Worm (Caenorhabditis elegans) whole organism, L3 larva: ENCODE measurements around the gene dro-1.

Source experiments
- aly-2 ChIP-seq: fragments of 150-350 bp; optimal IDR thresholded peaks from 2 replicates; lab custom pipeline; 2014; ENCODE audit warnings: missing biosample characterization, missing genetic modification characterization
- ceh-82 ChIP-seq: fragments of 150-350 bp; optimal IDR thresholded peaks from 2 replicates; lab custom pipeline; 2014; ENCODE audit warnings: missing biosample characterization, missing genetic modification characterization
- ceh-9 ChIP-seq: sonication (generic microtip); optimal IDR thresholded peaks from 2 replicates; lab custom pipeline; 2018; ENCODE audit warnings: missing biosample characterization, missing genetic modification characterization
- elt-2 ChIP-seq: sonication (generic microtip); optimal IDR thresholded peaks from 2 replicates; lab custom pipeline; 2016; ENCODE audit warnings: missing genetic modification reagents, mild to moderate bottlenecking, missing genetic modification characterization, missing compliant biosample characterization
- lin-15B ChIP-seq: fragments of 150-350 bp; optimal IDR thresholded peaks from 2 replicates; lab custom pipeline; 2014; ENCODE audit warnings: missing biosample characterization, missing genetic modification characterization
- lin-39 ChIP-seq: fragments of 150-350 bp; optimal IDR thresholded peaks from 2 replicates; lab custom pipeline; 2018; ENCODE audit warnings: missing biosample characterization, missing genetic modification reagents, missing genetic modification characterization
- nhr-25 ChIP-seq: sonication (generic microtip); optimal IDR thresholded peaks from 2 replicates; lab custom pipeline; 2017; ENCODE audit warnings: missing biosample characterization, missing genetic modification characterization
- nhr-28 ChIP-seq: fragments of 150-350 bp; optimal IDR thresholded peaks from 2 replicates; lab custom pipeline; 2014; ENCODE audit warnings: missing biosample characterization, missing genetic modification characterization
- skn-1 ChIP-seq: fragments of 150-350 bp; optimal IDR thresholded peaks from 2 replicates; lab custom pipeline; 2014; ENCODE audit warnings: missing biosample characterization, missing genetic modification characterization
- snpc-4 ChIP-seq: fragments of 150-350 bp; optimal IDR thresholded peaks from 2 replicates; lab custom pipeline; 2014; ENCODE audit warnings: missing biosample characterization, missing genetic modification characterization
- unc-62 ChIP-seq: fragments of 150-350 bp; sonication (generic microtip); optimal IDR thresholded peaks from 4 replicates; lab custom pipeline; 2014; ENCODE audit warnings: missing biosample characterization, missing genetic modification reagents, missing genetic modification characterization
- zag-1 ChIP-seq: fragments of 150-350 bp; optimal IDR thresholded peaks from 2 replicates; lab custom pipeline; 2014; ENCODE audit warnings: missing biosample characterization, missing genetic modification characterization
- ztf-4 ChIP-seq: fragments of 150-350 bp; optimal IDR thresholded peaks from 2 replicates; lab custom pipeline; 2014; ENCODE audit warnings: missing biosample characterization, missing genetic modification characterization

DNA sequence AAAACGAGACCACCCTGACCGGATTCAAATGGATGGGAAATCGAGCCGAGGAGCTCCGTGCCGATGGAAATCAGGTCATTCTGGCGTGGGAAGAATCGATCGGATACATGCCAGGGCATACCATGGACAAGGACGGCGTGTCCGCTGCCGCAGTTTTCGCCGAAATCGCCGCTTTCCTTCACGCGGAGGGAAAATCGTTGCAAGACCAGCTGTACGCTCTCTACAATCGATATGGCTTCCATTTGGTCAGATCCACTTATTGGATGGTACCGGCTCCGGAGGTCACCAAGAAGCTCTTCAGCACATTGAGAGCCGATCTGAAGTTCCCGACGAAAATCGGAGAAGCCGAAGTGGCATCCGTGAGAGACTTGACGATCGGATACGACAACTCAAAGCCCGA is 40.5 kb upstream of the dro-1 start:
- no peak for TF ChIP-seq elt-2 (tag; lab: Kevin White, UChicago)
- TF ChIP-seq zag-1 (tag; lab: Kevin White, UChicago): no peak
- TF ChIP-seq unc-62 (GFP tag; lab: Kevin White, UChicago): no peak
- TF ChIP-seq ceh-82 (tag; lab: Kevin White, UChicago): no peak
- TF ChIP-seq lin-15B: no peak
- no peak for TF ChIP-seq aly-2
- no peak for TF ChIP-seq nhr-28 (tag; lab: Kevin White, UChicago)
- TF ChIP-seq skn-1 (tag; lab: Kevin White, UChicago): no peak
- TF ChIP-seq snpc-4 (tag; lab: Kevin White, UChicago): no peak
- no peak for TF ChIP-seq lin-39 (tag; lab: Kevin White, UChicago)
- no peak for TF ChIP-seq nhr-25 (tag; lab: Kevin White, UChicago)
- no peak for TF ChIP-seq ceh-9 (tag; lab: Kevin White, UChicago)
- TF ChIP-seq ztf-4 (tag; lab: Kevin White, UChicago): no peak
